Worm (Caenorhabditis elegans) whole organism, mixed stage, embryonic: Measurements from ENCODE around the gene EEED8.4.

ENCODE experiments used
- mep-1 ChIP-seq: fragments of 150-350 bp; optimal IDR thresholded peaks from 2 replicates; lab custom pipeline; 2017; ENCODE audit warnings: missing biosample characterization, missing genetic modification reagents, missing genetic modification characterization, inconsistent platforms
- pha-4 ChIP-seq: fragments of 150-350 bp; optimal IDR thresholded peaks from 2 replicates; lab custom pipeline; 2018; ENCODE audit warnings: missing biosample characterization, missing genetic modification reagents, missing genetic modification characterization
- sem-2 ChIP-seq: fragments of 200-800 bp; sonication (Bioruptor generic); optimal IDR thresholded peaks from 2 replicates; lab custom pipeline; 2018; ENCODE audit warnings: mild to moderate bottlenecking, missing genetic modification characterization, missing compliant biosample characterization
- unc-62 ChIP-seq: fragments of 150-350 bp; optimal IDR thresholded peaks from 2 replicates; lab custom pipeline; 2014; ENCODE audit warnings: missing biosample characterization, missing genetic modification reagents, missing genetic modification characterization

DNA sequence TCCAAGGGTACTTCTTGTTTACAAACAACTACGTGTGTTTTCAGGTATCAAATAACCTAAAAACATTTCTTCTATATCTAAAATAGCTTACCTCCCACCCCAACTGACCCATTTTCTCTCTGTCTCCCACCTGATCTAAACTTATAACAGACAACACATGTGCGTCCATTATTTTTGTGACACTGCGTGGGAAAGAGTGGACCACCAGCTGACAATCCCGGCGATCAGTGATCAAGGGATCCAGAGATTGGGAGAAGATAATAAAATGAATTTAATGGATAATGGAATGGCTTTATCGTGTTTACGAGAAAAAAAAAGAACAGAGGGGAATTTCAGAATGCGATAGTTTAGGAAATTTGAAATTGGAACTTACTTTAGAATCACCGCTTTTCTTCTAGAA is 40.1 kb downstream of the EEED8.4 start:
- no peak for TF ChIP-seq sem-2
- no peak for TF ChIP-seq mep-1
- peak; percentile 8 for TF ChIP-seq unc-62 (GFP tag; lab: Kevin White, UChicago)
- TF ChIP-seq pha-4 (tag; lab: Kevin White, UChicago), result no peak
